Worm (Caenorhabditis elegans) whole organism, young adult: ENCODE measurements around the gene prx-19.

ENCODE experiments used
- B0019.2 ChIP-seq: fragments of 200-800 bp; sonication (Bioruptor generic); conservative IDR thresholded peaks from 2 replicates; pipeline ENCODE4 v1.3.6; 2022; ENCODE audit warnings: missing genetic modification reagents, missing genetic modification characterization, missing compliant biosample characterization
- F57C9.4 ChIP-seq: sonication (generic microtip); optimal IDR thresholded peaks from 2 replicates; lab custom pipeline; 2017; ENCODE audit warnings: mild to moderate bottlenecking, missing genetic modification characterization, missing compliant biosample characterization
- Y53F4B.3 ChIP-seq: fragments of 200-800 bp; sonication (Bioruptor generic); IDR thresholded peaks from 2 replicates; pipeline ENCODE4 v1.3.6; 2022; ENCODE audit warnings: missing genetic modification reagents, missing genetic modification characterization, missing compliant biosample characterization
- lin-40 ChIP-seq: sonication (generic microtip); optimal IDR thresholded peaks from 2 replicates; lab custom pipeline; 2016; ENCODE audit warnings: missing genetic modification characterization, mild to moderate bottlenecking, missing compliant biosample characterization, missing genotype, missing genetic modification reagents
- lsy-27 ChIP-seq: sonication (generic microtip); optimal IDR thresholded peaks from 2 replicates; lab custom pipeline; 2017; ENCODE audit warnings: missing genetic modification characterization, mild to moderate bottlenecking, missing compliant biosample characterization, antibody characterized with exemption, missing genotype, borderline replicate concordance; ENCODE audit not compliant: insufficient read depth
- mel-28 ChIP-seq: sonication (generic microtip); optimal IDR thresholded peaks from 2 replicates; lab custom pipeline; 2016; ENCODE audit warnings: borderline replicate concordance, mild to moderate bottlenecking, missing genetic modification characterization, missing compliant biosample characterization
- nfya-1 ChIP-seq: sonication (generic microtip); optimal IDR thresholded peaks from 2 replicates; lab custom pipeline; 2017; ENCODE audit warnings: antibody characterized with exemption, missing compliant biosample characterization, missing genetic modification characterization, borderline replicate concordance; ENCODE audit not compliant: insufficient read depth
- pbrm-1 ChIP-seq: fragments of 200-800 bp; sonication (Bioruptor generic); IDR thresholded peaks from 2 replicates; pipeline ENCODE4 v1.3.6; 2022; ENCODE audit warnings: missing genetic modification reagents, missing genetic modification characterization, missing compliant biosample characterization
- sdz-38 ChIP-seq: sonication (generic microtip); optimal IDR thresholded peaks from 2 replicates; lab custom pipeline; 2016; ENCODE audit warnings: missing genotype, missing genetic modification characterization, missing compliant biosample characterization
- sea-2 ChIP-seq: fragments of 200-800 bp; sonication (Bioruptor generic); IDR thresholded peaks from 2 replicates; pipeline ENCODE4 v1.3.6; 2022; ENCODE audit warnings: missing genetic modification characterization, missing compliant biosample characterization
- snpc-3.4 ChIP-seq: sonication (generic microtip); optimal IDR thresholded peaks from 2 replicates; lab custom pipeline; 2017; ENCODE audit warnings: missing genetic modification characterization, mild to moderate bottlenecking, missing compliant biosample characterization, antibody characterized with exemption, moderate library complexity, missing genotype, missing genetic modification reagents
- snpc-4 ChIP-seq, 5 experiments: fragments of 150-350 bp in 1 of 5; sonication (generic microtip) in 4 of 5; optimal IDR thresholded peaks; 2 replicates each; lab custom pipeline; 2014 to 2018; ENCODE audit warnings: missing genetic modification characterization in 5 of 5, missing biosample characterization in 3 of 5, antibody characterized with exemption in 2 of 5, mild to moderate bottlenecking in 2 of 5, missing compliant biosample characterization in 2 of 5, missing genotype in 2 of 5, moderate library complexity in 2 of 5, missing genetic modification reagents in 1 of 5

DNA sequence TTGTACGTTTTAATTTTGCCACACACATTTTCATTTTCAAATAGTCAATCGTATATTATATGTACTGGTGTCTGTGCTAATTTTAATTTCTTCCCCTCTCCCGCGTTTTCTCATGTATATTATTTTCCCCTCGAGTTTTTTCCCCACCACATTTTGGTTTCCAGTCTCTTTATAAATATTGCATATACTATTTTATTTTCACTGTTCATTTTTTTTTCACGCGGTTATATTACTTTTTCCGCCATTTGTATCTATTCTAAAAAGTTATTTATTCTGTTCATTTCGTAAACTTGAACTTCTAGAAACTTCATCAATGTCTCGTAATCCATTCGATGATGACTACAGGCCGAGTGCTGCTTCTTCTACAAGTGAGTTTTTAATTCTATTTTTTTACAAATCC is 33.1 kb downstream of the prx-19 start, which contains the start of gene snap-29:
- TF ChIP-seq B0019.2 (GFP tag; lab: Robert Waterston, UW) (no peak), lsy-27 (tag; lab: Kevin White, UChicago) (no peak), mel-28 (tag; lab: Kevin White, UChicago) (no peak), sdz-38 (tag; lab: Kevin White, UChicago) (no peak), pbrm-1 (GFP tag; lab: Robert Waterston, UW) (no peak), snpc-3.4 (tag; lab: Kevin White, UChicago) (no peak), sea-2 (GFP tag; lab: Robert Waterston, UW) (no peak), Y53F4B.3 (GFP tag; lab: Robert Waterston, UW) (no peak), snpc-4 (GFP tag; optimal IDR thresholded peaks at IDR 0.05; lab: Kevin White, UChicago) (no peak), snpc-4 (tag; optimal IDR thresholded peaks at IDR 0.05; lab: Kevin White, UChicago) (no peak), F57C9.4 (tag; lab: Kevin White, UChicago) (no peak), nfya-1 (tag; lab: Kevin White, UChicago) (no peak), lin-40 (tag; lab: Kevin White, UChicago) (no peak)
